Worm (Caenorhabditis elegans) whole organism, early embryonic: ENCODE results near the gene lgg-1.

Source experiments
- F13C5.2 ChIP-seq: sonication (generic microtip); optimal IDR thresholded peaks from 2 replicates; lab custom pipeline; 2017; ENCODE audit warnings: mild to moderate bottlenecking, missing genetic modification characterization, inconsistent platforms, missing compliant biosample characterization
- aly-1 ChIP-seq: sonication (generic microtip); optimal IDR thresholded peaks from 2 replicates; lab custom pipeline; 2016; ENCODE audit warnings: missing genetic modification characterization, missing compliant biosample characterization
- ama-1 ChIP-seq: fragments of 150-350 bp; optimal IDR thresholded peaks from 2 replicates; lab custom pipeline; 2014
- ceh-36 ChIP-seq: sonication (generic microtip); optimal IDR thresholded peaks from 2 replicates; lab custom pipeline; 2016; ENCODE audit warnings: missing genetic modification characterization, inconsistent platforms, missing compliant biosample characterization
- flt-1 ChIP-seq: fragments of 200-800 bp; sonication (Bioruptor generic); IDR thresholded peaks from 2 replicates; pipeline ENCODE4 v1.3.6; 2022; ENCODE audit warnings: missing genetic modification characterization, missing compliant biosample characterization
- hmg-4 ChIP-seq: fragments of 200-800 bp; sonication (Bioruptor generic); optimal IDR thresholded peaks from 2 replicates; lab custom pipeline; 2018; ENCODE audit warnings: mild to moderate bottlenecking, missing genetic modification characterization, missing compliant biosample characterization
- sea-1 ChIP-seq: fragments of 200-800 bp; sonication (Bioruptor generic); conservative IDR thresholded peaks from 2 replicates; pipeline ENCODE4 v1.3.6; 2022; ENCODE audit warnings: missing genetic modification characterization, missing compliant biosample characterization
- tra-4 ChIP-seq: sonication (generic microtip); optimal IDR thresholded peaks from 2 replicates; lab custom pipeline; 2017; ENCODE audit warnings: missing genetic modification characterization, missing compliant biosample characterization

DNA sequence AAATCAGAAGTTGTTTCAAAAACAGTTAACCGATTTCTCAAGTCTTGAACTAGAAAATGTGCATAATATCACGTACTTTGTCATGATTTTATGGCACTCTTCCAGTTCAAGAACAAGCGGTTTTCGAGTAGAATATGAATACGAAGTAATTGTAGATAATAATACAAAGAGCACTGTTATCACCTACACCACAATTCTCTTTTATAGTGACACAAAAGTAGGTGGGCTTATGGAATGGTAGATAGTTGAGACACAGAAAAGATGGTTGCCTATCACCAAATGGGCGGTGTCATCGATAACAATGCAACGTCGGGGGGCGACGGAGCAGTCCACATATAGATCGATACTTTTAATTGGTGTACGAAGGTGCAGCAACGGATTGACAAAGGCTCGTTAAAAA is 18.8 kb downstream of the lgg-1 start:
- no peak for TF ChIP-seq sea-1
- no peak for TF ChIP-seq flt-1 (GFP tag; lab: Robert Waterston, UW)
- TF ChIP-seq ama-1: no peak
- no peak for TF ChIP-seq aly-1 (tag; lab: Kevin White, UChicago)
- no peak for TF ChIP-seq hmg-4 (GFP tag; lab: Kevin White, UChicago)
- no peak for TF ChIP-seq ceh-36 (tag; lab: Kevin White, UChicago)
- TF ChIP-seq tra-4: no peak
- no peak for TF ChIP-seq F13C5.2 (tag; lab: Kevin White, UChicago)
